Worm (Caenorhabditis elegans) whole organism, L4 larva: Measurements from ENCODE around the gene vab-19.

Experiments used
- F49E8.2 ChIP-seq: sonication (generic microtip); optimal IDR thresholded peaks from 2 replicates; lab custom pipeline; 2016; ENCODE audit warnings: missing compliant biosample characterization, mild to moderate bottlenecking, missing genetic modification characterization, borderline replicate concordance
- R02D3.7 ChIP-seq: fragments of 150-350 bp; sonication (generic microtip); optimal IDR thresholded peaks from 3 replicates; lab custom pipeline; 2014; ENCODE audit warnings: missing biosample characterization, missing genetic modification characterization
- T20F7.1 ChIP-seq: fragments of 200-800 bp; sonication (Bioruptor generic); optimal IDR thresholded peaks from 2 replicates; lab custom pipeline; 2018; ENCODE audit warnings: mild to moderate bottlenecking, missing genetic modification characterization, missing compliant biosample characterization
- T26A8.4 ChIP-seq: fragments of 200-800 bp; sonication (Bioruptor generic); IDR thresholded peaks from 2 replicates; pipeline ENCODE4 v1.3.6; 2022; ENCODE audit warnings: missing genetic modification characterization, missing compliant biosample characterization
- Y105C5A.15 ChIP-seq: fragments of 200-800 bp; sonication (Bioruptor generic); IDR thresholded peaks from 2 replicates; pipeline ENCODE4 v1.3.6; 2022; ENCODE audit warnings: missing genetic modification characterization, missing compliant biosample characterization
- Y48G9A.11 ChIP-seq: fragments of 200-800 bp; sonication (Bioruptor generic); IDR thresholded peaks from 2 replicates; pipeline ENCODE4 v1.3.6; 2022; ENCODE audit warnings: missing genetic modification reagents, missing genetic modification characterization, missing compliant biosample characterization
- Y5F2A.4 ChIP-seq: fragments of 200-800 bp; sonication (Bioruptor generic); optimal IDR thresholded peaks from 2 replicates; lab custom pipeline; 2018; ENCODE audit warnings: mild to moderate bottlenecking, missing genetic modification characterization, missing compliant biosample characterization
- ZK337.2 ChIP-seq: fragments of 200-800 bp; sonication (Bioruptor generic); IDR thresholded peaks from 2 replicates; pipeline ENCODE4 v1.3.6; 2022; ENCODE audit warnings: missing genetic modification reagents, missing genetic modification characterization, missing compliant biosample characterization
- ZK546.5 ChIP-seq, 2 experiments: sonication (generic microtip); optimal IDR thresholded peaks; 2 replicates each; lab custom pipeline; 2017; ENCODE audit warnings: missing biosample characterization in 2 of 2, missing genetic modification characterization in 2 of 2
- aha-1 ChIP-seq: fragments of 150-350 bp; peaks from one replicate; lab custom pipeline; 2014; ENCODE audit warnings: missing biosample characterization, missing genetic modification characterization
- attf-4 ChIP-seq: sonication (generic microtip); optimal IDR thresholded peaks from 3 replicates; lab custom pipeline; 2017; ENCODE audit warnings: missing biosample characterization, missing genetic modification characterization
- ceh-20 ChIP-seq: fragments of 200-800 bp; sonication (Bioruptor generic); IDR thresholded peaks from 2 replicates; pipeline ENCODE4 v1.3.6; 2022; ENCODE audit warnings: missing genetic modification reagents, missing genetic modification characterization, missing compliant biosample characterization
- ceh-28 ChIP-seq: fragments of 150-350 bp; optimal IDR thresholded peaks from 2 replicates; lab custom pipeline; 2014; ENCODE audit warnings: missing biosample characterization, missing genetic modification reagents, missing genetic modification characterization
- ceh-32 ChIP-seq: sonication (generic microtip); optimal IDR thresholded peaks from 2 replicates; lab custom pipeline; 2016; ENCODE audit warnings: mild to moderate bottlenecking, missing genetic modification characterization, missing compliant biosample characterization; ENCODE audit not compliant: poor library complexity
- ceh-82 ChIP-seq: sonication (generic microtip); optimal IDR thresholded peaks from 2 replicates; lab custom pipeline; 2017; ENCODE audit warnings: missing biosample characterization, missing genetic modification characterization
- ctbp-1 ChIP-seq: fragments of 200-800 bp; sonication (Bioruptor generic); IDR thresholded peaks from 2 replicates; pipeline ENCODE4 v1.3.6; 2022; ENCODE audit warnings: missing genetic modification reagents, missing genetic modification characterization, missing compliant biosample characterization
- daf-12 ChIP-seq: fragments of 150-350 bp; optimal IDR thresholded peaks from 2 replicates; lab custom pipeline; 2014; ENCODE audit warnings: missing biosample characterization, missing genetic modification reagents, missing genetic modification characterization
- daf-19 ChIP-seq: fragments of 200-800 bp; sonication (Bioruptor generic); conservative IDR thresholded peaks from 2 replicates; pipeline ENCODE4 v1.3.6; 2022; ENCODE audit warnings: missing genetic modification characterization, missing compliant biosample characterization
- dmd-6 ChIP-seq: fragments of 200-800 bp; sonication (Bioruptor generic); IDR thresholded peaks from 2 replicates; pipeline ENCODE4 v1.3.6; 2022; ENCODE audit warnings: missing genetic modification reagents, missing genetic modification characterization, missing compliant biosample characterization
- dmd-8 ChIP-seq: fragments of 200-800 bp; sonication (Bioruptor generic); IDR thresholded peaks from 2 replicates; pipeline ENCODE4 v1.3.6; 2022; ENCODE audit warnings: missing genetic modification characterization, missing compliant biosample characterization
- dpl-1 ChIP-seq: fragments of 150-350 bp; optimal IDR thresholded peaks from 2 replicates; lab custom pipeline; 2014; ENCODE audit warnings: missing biosample characterization, missing genetic modification reagents, missing genetic modification characterization
- egl-43 ChIP-seq: fragments of 200-800 bp; sonication (Bioruptor generic); IDR thresholded peaks from 2 replicates; pipeline ENCODE4 v1.3.6; 2022; ENCODE audit warnings: missing genetic modification reagents, missing genetic modification characterization, missing compliant biosample characterization
- fos-1 ChIP-seq: fragments of 150-350 bp; optimal IDR thresholded peaks from 2 replicates; lab custom pipeline; 2014; ENCODE audit warnings: missing biosample characterization, missing genetic modification characterization
- gei-8 ChIP-seq: fragments of 200-800 bp; sonication (Bioruptor generic); optimal IDR thresholded peaks from 2 replicates; lab custom pipeline; 2018; ENCODE audit warnings: mild to moderate bottlenecking, missing genetic modification characterization, missing compliant biosample characterization
- hif-1 ChIP-seq, 2 experiments: sonication (generic microtip); optimal IDR thresholded peaks; 2 replicates each; lab custom pipeline; 2016 to 2017; ENCODE audit warnings: missing compliant biosample characterization in 2 of 2, missing genetic modification characterization in 2 of 2, missing genetic modification reagents in 2 of 2, missing genotype in 2 of 2, mild to moderate bottlenecking in 1 of 2
- lim-7 ChIP-seq: fragments of 200-800 bp; sonication (Bioruptor generic); IDR thresholded peaks from 2 replicates; pipeline ENCODE4 v1.3.6; 2022; ENCODE audit warnings: missing genetic modification characterization, missing compliant biosample characterization
- lin-1 ChIP-seq: fragments of 200-800 bp; sonication (Bioruptor generic); IDR thresholded peaks from 2 replicates; pipeline ENCODE4 v1.3.6; 2022; ENCODE audit warnings: missing genetic modification reagents, missing genetic modification characterization, missing compliant biosample characterization
- lin-15B ChIP-seq: fragments of 150-350 bp; sonication (generic microtip); optimal IDR thresholded peaks from 3 replicates; lab custom pipeline; 2014; ENCODE audit warnings: missing biosample characterization, missing genetic modification characterization
- lin-38 ChIP-seq: fragments of 200-800 bp; sonication (Bioruptor generic); IDR thresholded peaks from 2 replicates; pipeline ENCODE4 v1.3.6; 2022; ENCODE audit warnings: missing genetic modification reagents, missing genetic modification characterization, missing compliant biosample characterization
- lir-3 ChIP-seq: sonication (generic microtip); optimal IDR thresholded peaks from 2 replicates; lab custom pipeline; 2016; ENCODE audit warnings: mild to moderate bottlenecking, missing genetic modification characterization, missing compliant biosample characterization
- mep-1 ChIP-seq: fragments of 150-350 bp; sonication (generic microtip); optimal IDR thresholded peaks from 3 replicates; lab custom pipeline; 2014; ENCODE audit warnings: missing biosample characterization, missing genetic modification characterization
- mxl-2 ChIP-seq: fragments of 200-800 bp; sonication (Bioruptor generic); conservative IDR thresholded peaks from 2 replicates; pipeline ENCODE4 v1.3.6; 2022; ENCODE audit warnings: missing genetic modification reagents, missing genetic modification characterization, missing compliant biosample characterization
- nhr-111 ChIP-seq: fragments of 200-800 bp; sonication (Bioruptor generic); optimal IDR thresholded peaks from 2 replicates; lab custom pipeline; 2018; ENCODE audit warnings: mild to moderate bottlenecking, missing genetic modification characterization, missing compliant biosample characterization
- nhr-237 ChIP-seq: sonication (generic microtip); optimal IDR thresholded peaks from 2 replicates; lab custom pipeline; 2017; ENCODE audit warnings: missing biosample characterization, missing genetic modification characterization
- nhr-28 ChIP-seq: fragments of 150-350 bp; optimal IDR thresholded peaks from 2 replicates; lab custom pipeline; 2014; ENCODE audit warnings: missing biosample characterization, missing genetic modification characterization
- nhr-76 ChIP-seq: fragments of 150-350 bp; optimal IDR thresholded peaks from 2 replicates; lab custom pipeline; 2014; ENCODE audit warnings: missing biosample characterization, missing genetic modification characterization
- nhr-77 ChIP-seq: fragments of 150-350 bp; optimal IDR thresholded peaks from 2 replicates; lab custom pipeline; 2014; ENCODE audit warnings: missing biosample characterization, missing genetic modification characterization
- snpc-4 ChIP-seq: fragments of 150-350 bp; optimal IDR thresholded peaks from 2 replicates; lab custom pipeline; 2014; ENCODE audit warnings: missing biosample characterization, missing genetic modification characterization
- spr-3 ChIP-seq: fragments of 200-800 bp; sonication (Bioruptor generic); optimal IDR thresholded peaks from 2 replicates; lab custom pipeline; 2018; ENCODE audit warnings: mild to moderate bottlenecking, missing genetic modification characterization, missing compliant biosample characterization
- unc-130 ChIP-seq: sonication (generic microtip); optimal IDR thresholded peaks from 2 replicates; lab custom pipeline; 2016; ENCODE audit warnings: missing genetic modification reagents, missing genetic modification characterization, missing compliant biosample characterization
- vab-7 ChIP-seq: fragments of 200-800 bp; sonication (Bioruptor generic); IDR thresholded peaks from 2 replicates; pipeline ENCODE4 v1.3.6; 2022; ENCODE audit warnings: missing genetic modification reagents, missing genetic modification characterization, missing compliant biosample characterization
- zip-2 ChIP-seq: fragments of 150-350 bp; optimal IDR thresholded peaks from 2 replicates; lab custom pipeline; 2014; ENCODE audit warnings: missing biosample characterization, missing genetic modification characterization

Gene vab-19

ce11 chrII:2478543-2478942 is 35.5 kb downstream of the vab-19 start, which contains the start of gene mnat-1:
Gene mnat-1 (minus strand): TSS chrII:2478643.
- no peak for TF ChIP-seq ceh-20 (GFP tag; lab: Robert Waterston, UW)
- TF ChIP-seq gei-8 (GFP tag; lab: Kevin White, UChicago), result no peak
- TF ChIP-seq nhr-76 (tag; lab: Kevin White, UChicago), result no peak
- TF ChIP-seq dpl-1 (GFP tag; lab: Kevin White, UChicago), result no peak
- TF ChIP-seq T20F7.1 (GFP tag; lab: Kevin White, UChicago), result no peak
- TF ChIP-seq daf-12 (tag; lab: Kevin White, UChicago), result no peak
- no peak for TF ChIP-seq nhr-28 (tag; lab: Kevin White, UChicago)
- TF ChIP-seq R02D3.7 (tag; lab: Kevin White, UChicago), result no peak
- no peak for TF ChIP-seq aha-1 (tag; lab: Kevin White, UChicago)
- no peak for TF ChIP-seq mep-1
- no peak for TF ChIP-seq dmd-8 (GFP tag; lab: Robert Waterston, UW)
- no peak for TF ChIP-seq attf-4 (tag; lab: Kevin White, UChicago)
- TF ChIP-seq hif-1 (tag; optimal IDR thresholded peaks at IDR 0.05; lab: Kevin White, UChicago), result no peak
- no peak for TF ChIP-seq egl-43 (GFP tag; lab: Robert Waterston, UW)
- TF ChIP-seq ctbp-1 (GFP tag; lab: Robert Waterston, UW), result no peak
- TF ChIP-seq nhr-77 (tag; lab: Kevin White, UChicago), result no peak
- TF ChIP-seq fos-1 (tag; lab: Kevin White, UChicago), result no peak
- TF ChIP-seq ceh-82 (tag; lab: Kevin White, UChicago), result no peak

ce11 chrII:2479047-2479446 is 36.0 kb downstream of the vab-19 start, which contains the start of gene F53G2.12:
Gene F53G2.12 (minus strand): TSS chrII:2479090.
- TF ChIP-seq dpl-1 (GFP tag; lab: Kevin White, UChicago), result peak; percentile 30
- no peak for TF ChIP-seq egl-43 (GFP tag; lab: Robert Waterston, UW)
- TF ChIP-seq Y48G9A.11 (GFP tag; lab: Robert Waterston, UW), result no peak
- TF ChIP-seq unc-130 (GFP tag; lab: Kevin White, UChicago), result peak; percentile 10
- no peak for TF ChIP-seq lin-1
- TF ChIP-seq zip-2 (tag; lab: Kevin White, UChicago), result no peak
- TF ChIP-seq lin-38 (GFP tag; lab: Robert Waterston, UW), result peak; percentile 45

ce11 chrII:2480099-2480498 is 37.0 kb downstream of the vab-19 start, which contains the start of gene F53G2.3:
Gene F53G2.3 (plus strand): TSS chrII:2480399.
- TF ChIP-seq nhr-237 (tag; lab: Kevin White, UChicago) (no peak), dmd-6 (GFP tag; lab: Robert Waterston, UW) (no peak), Y105C5A.15 (GFP tag; lab: Robert Waterston, UW) (no peak), egl-43 (GFP tag; lab: Robert Waterston, UW) (no peak), lir-3 (no peak), ceh-82 (tag; lab: Kevin White, UChicago) (no peak), ceh-28 (tag; lab: Kevin White, UChicago) (no peak), lim-7 (GFP tag; lab: Robert Waterston, UW) (no peak), ZK337.2 (GFP tag; lab: Robert Waterston, UW) (no peak), snpc-4 (no peak), gei-8 (GFP tag; lab: Kevin White, UChicago) (no peak), ceh-32 (tag; lab: Kevin White, UChicago) (no peak)
- TF ChIP-seq, all 104 proteins: peak for 0

ce11 chrII:2481621-2482020 is 38.5 kb downstream of the vab-19 start, which contains the start of gene F53G2.2:
Gene F53G2.2 (plus strand): TSS chrII:2481921.
- TF ChIP-seq spr-3 (GFP tag; lab: Kevin White, UChicago) (no peak), mep-1 (no peak), T26A8.4 (no peak), lin-15B (tag; lab: Kevin White, UChicago) (no peak), R02D3.7 (tag; lab: Kevin White, UChicago) (no peak), mxl-2 (GFP tag; lab: Robert Waterston, UW) (no peak), lir-3 (no peak), nhr-237 (tag; lab: Kevin White, UChicago) (no peak), nhr-111 (no peak), Y5F2A.4 (no peak), vab-7 (GFP tag; lab: Robert Waterston, UW) (no peak), ZK546.5 (tag; optimal IDR thresholded peaks at IDR 0.05; lab: Kevin White, UChicago) (no peak), ZK337.2 (GFP tag; lab: Robert Waterston, UW) (no peak), daf-19 (no peak), F49E8.2 (no peak)
